Worm (Caenorhabditis elegans): Measurements from ENCODE around the gene T22D1.8.

T22D1.8 gene

DNA sequence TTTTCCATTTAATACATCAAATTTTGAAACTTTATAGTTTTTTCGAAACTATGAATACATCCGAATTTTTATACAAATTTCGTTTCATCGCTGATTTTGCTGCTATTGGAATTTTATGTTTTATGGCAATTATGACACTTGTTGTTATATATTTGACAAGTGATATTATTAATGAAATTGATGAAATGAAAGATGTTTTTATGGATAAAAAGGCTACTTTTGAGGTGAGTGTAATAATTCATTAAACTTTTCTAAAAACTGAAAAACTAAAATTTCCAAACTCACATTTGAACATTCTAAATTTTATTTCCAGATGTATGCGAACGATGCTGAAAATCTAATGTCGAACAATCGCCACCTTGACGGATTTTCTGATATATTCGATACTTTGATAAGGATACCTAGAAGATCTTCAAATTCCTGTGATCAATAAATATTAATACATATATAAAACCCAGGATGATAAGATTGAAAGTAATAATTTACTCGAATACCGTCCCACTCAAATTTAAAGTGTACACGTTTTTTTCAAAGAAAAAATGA is at the start of gene T22D1.8, which contains the start of gene T22D1.17:
T22D1.8 (minus strand) TSS at position 402 of the 543 bp plus-strand sequence.
T22D1.17 (plus strand) TSS at position 51 of the 543 bp plus-strand sequence.
- TF ChIP-seq lin-39 (tag; optimal IDR thresholded peaks at IDR 0.05) = no peak
- peak; percentile 60 for TF ChIP-seq aly-2 (tag; optimal IDR thresholded peaks at IDR 0.05)

DNA sequence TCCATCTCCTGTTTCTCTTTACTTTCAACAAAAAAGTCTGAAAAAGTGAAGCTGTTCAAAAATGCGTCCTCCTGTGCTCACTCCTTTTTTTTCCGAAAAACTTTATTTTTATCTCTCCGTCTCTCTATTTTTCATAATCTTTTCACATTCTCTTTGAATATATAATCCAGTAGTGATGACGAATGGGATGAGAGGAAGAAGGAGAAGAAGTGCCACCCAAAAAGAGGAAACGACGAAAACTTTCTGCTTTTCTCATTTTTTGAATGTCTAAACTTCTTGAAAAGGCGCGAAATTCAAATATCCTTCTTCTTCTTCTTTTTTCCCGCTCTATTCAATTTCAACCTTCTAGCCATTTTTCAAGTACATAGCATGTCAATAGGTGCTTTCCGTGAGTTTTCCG is 48.5 kb upstream of the T22D1.8 start:
- TF ChIP-seq elt-3 (tag; optimal IDR thresholded peaks at IDR 0.05) (no peak), mdl-1 (tag; optimal IDR thresholded peaks at IDR 0.05) (no peak), dpl-1 (GFP tag; optimal IDR thresholded peaks at IDR 0.05) (peak in 1 of 3 experiments; percentile 45), lin-14 (GFP tag; optimal IDR thresholded peaks at IDR 0.05) (peak; percentile 79), alr-1 (tag; optimal IDR thresholded peaks at IDR 0.05; ENCODE audit: borderline replicate concordance) (no peak), C04F5.9 (tag; optimal IDR thresholded peaks at IDR 0.05) (no peak), dsc-1 (tag; optimal IDR thresholded peaks at IDR 0.05) (no peak), nhr-71 (tag; optimal IDR thresholded peaks at IDR 0.05) (peak; percentile 22), F16B12.6 (tag; optimal IDR thresholded peaks at IDR 0.05) (no peak), unc-130 (tag; optimal IDR thresholded peaks at IDR 0.05) (no peak), egl-27 (tag; optimal IDR thresholded peaks at IDR 0.05) (no peak), nhr-76 (tag; optimal IDR thresholded peaks at IDR 0.05) (no peak), zag-1 (tag; optimal IDR thresholded peaks at IDR 0.05) (no peak), ceh-8 (GFP tag; optimal IDR thresholded peaks at IDR 0.05) (no peak), efl-1 (optimal IDR thresholded peaks at IDR 0.05) (peak in 1 of 2 experiments; percentile 43), efl-1 (GFP tag; optimal IDR thresholded peaks at IDR 0.05 in 1 of 2) (peak in 1 of 2 experiments; percentile 41), sptf-1 (tag; optimal IDR thresholded peaks at IDR 0.05) (no peak), pag-3 (tag; optimal IDR thresholded peaks at IDR 0.05; ENCODE audit: borderline replicate concordance, insufficient read depth) (no peak), pqm-1 (tag; optimal IDR thresholded peaks at IDR 0.05) (no peak), fos-1 (tag; optimal IDR thresholded peaks at IDR 0.05) (no peak), mef-2 (tag; optimal IDR thresholded peaks at IDR 0.05) (no peak), fkh-10 (GFP tag; optimal IDR thresholded peaks at IDR 0.05) (peak; percentile 95), lsy-2 (tag; optimal IDR thresholded peaks at IDR 0.05) (peak in 1 of 2 experiments; percentile 35), isw-1 (GFP tag; IDR thresholded peaks at IDR 0.05) (peak; percentile 8; the same call in 1 of the 2 replicates), nhr-47 (tag; optimal IDR thresholded peaks at IDR 0.05) (peak; percentile 24), sup-37 (GFP tag; optimal IDR thresholded peaks at IDR 0.05) (no peak), ces-1 (GFP tag; optimal IDR thresholded peaks at IDR 0.05) (no peak), xbp-1 (tag; optimal IDR thresholded peaks at IDR 0.05) (no peak), C34B4.2 (tag; optimal IDR thresholded peaks at IDR 0.05) (no peak), lin-35 (GFP tag; optimal IDR thresholded peaks at IDR 0.05) (peak in 1 of 2 experiments; percentile 17), sox-4 (tag; optimal IDR thresholded peaks at IDR 0.05) (no peak), vab-15 (tag; optimal IDR thresholded peaks at IDR 0.05) (no peak), nhr-77 (tag; optimal IDR thresholded peaks at IDR 0.05) (no peak), zip-4 (GFP tag; optimal IDR thresholded peaks at IDR 0.05) (no peak), irx-1 (tag; optimal IDR thresholded peaks at IDR 0.05) (peak; percentile 37), ztf-11 (tag; optimal IDR thresholded peaks at IDR 0.05) (no peak), tbx-2 (tag; optimal IDR thresholded peaks at IDR 0.05) (no peak), hlh-4 (tag; optimal IDR thresholded peaks at IDR 0.05) (no peak), egl-13 (tag; optimal IDR thresholded peaks at IDR 0.05) (peak; percentile 10), tlp-1 (tag; optimal IDR thresholded peaks at IDR 0.05) (no peak), unc-86 (tag; optimal IDR thresholded peaks at IDR 0.05) (peak; percentile 59), nhr-20 (tag; optimal IDR thresholded peaks at IDR 0.05) (no peak), hpl-2 (GFP tag; optimal IDR thresholded peaks at IDR 0.05) (no peak)
